Fruit fly (Drosophila melanogaster): ENCODE results near the gene CG33217.

dm6 chr3L:23081256-23081655, 44.6 kb upstream of the CG33217 start:
- no peak for TF ChIP-seq CG4496 (GFP tag; IDR thresholded peaks at IDR 0.05)
- no peak for TF ChIP-seq D1 (tag; optimal IDR thresholded peaks at IDR 0.05)
- no peak for TF ChIP-seq gl (tag; optimal IDR thresholded peaks at IDR 0.05)
- TF ChIP-seq EcR (GFP tag; optimal IDR thresholded peaks at IDR 0.05): no peak
- TF ChIP-seq CG17806 (tag; optimal IDR thresholded peaks at IDR 0.05): no peak
- TF ChIP-seq Ets98B (GFP tag; IDR thresholded peaks at IDR 0.05): no peak

Measured in whole organism, pupa.